Worm (Caenorhabditis elegans): ENCODE results near the gene rab-6.2.

rab-6.2 gene

DNA sequence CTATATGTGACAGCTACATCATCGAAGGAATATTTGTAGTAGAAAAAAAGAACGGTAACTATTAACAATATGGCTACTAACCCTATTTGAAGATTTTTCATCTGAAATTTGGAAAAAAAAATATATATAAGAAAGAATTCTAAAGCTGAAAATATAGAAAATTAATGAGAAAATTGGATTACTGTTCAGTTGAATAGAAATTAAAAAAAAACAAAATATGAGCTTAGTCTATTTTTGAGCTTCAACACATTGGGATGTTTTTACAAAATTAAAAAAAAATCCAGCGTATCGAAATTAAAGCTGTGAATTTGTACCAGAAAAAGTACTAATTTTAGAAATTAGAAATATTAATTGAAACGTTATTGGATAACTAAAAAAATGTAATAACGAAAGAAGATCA, 13.0 kb upstream of the rab-6.2 start, which contains the start of gene T08G2.2:
Gene T08G2.2 (minus strand): TSS at position 101 of the 400 bp plus-strand sequence.
- TF ChIP-seq aly-2 (tag; optimal IDR thresholded peaks at IDR 0.05) (no peak), nhr-84 (tag; optimal IDR thresholded peaks at IDR 0.05) (no peak), ztf-11 (tag; optimal IDR thresholded peaks at IDR 0.05) (no peak), C16A3.4 (tag; optimal IDR thresholded peaks at IDR 0.05) (no peak)

DNA sequence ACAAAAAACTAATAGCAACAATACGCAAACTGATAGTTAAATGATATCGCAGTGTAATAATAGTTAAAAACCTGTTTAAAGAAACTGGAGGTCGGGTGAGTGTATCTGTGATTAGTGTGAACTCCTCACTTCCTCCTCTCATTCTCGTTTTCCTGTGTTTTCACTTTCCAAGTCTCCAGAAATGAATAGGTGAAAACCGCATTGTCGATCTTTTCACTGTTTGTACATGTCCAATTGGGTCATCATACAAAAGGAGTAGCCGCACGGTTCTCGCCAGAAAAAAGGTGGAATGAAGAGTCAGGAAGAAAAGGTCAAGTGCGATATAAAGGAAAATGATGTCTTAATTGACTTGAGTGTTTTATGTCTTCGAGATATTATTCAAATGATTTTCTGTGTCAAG, 10.8 kb upstream of the rab-6.2 start:
- TF ChIP-seq tbx-2 (tag; optimal IDR thresholded peaks at IDR 0.05) (no peak), blmp-1 (tag; optimal IDR thresholded peaks at IDR 0.05) (peak; percentile 99)

ce11 chrX:17214803-17215202, 7.5 kb upstream of the rab-6.2 start, which contains the start of gene acdh-10:
acdh-10 (minus strand) TSS chrX:17214903.
- TF ChIP-seq C04F5.9 (tag; optimal IDR thresholded peaks at IDR 0.05) (no peak), lin-35 (GFP tag; optimal IDR thresholded peaks at IDR 0.05) (no peak), aha-1 (tag; optimal IDR thresholded peaks at IDR 0.05) (no peak), nhr-20 (tag; optimal IDR thresholded peaks at IDR 0.05) (no peak), Y116A8C.19 (tag; optimal IDR thresholded peaks at IDR 0.05; ENCODE audit: borderline replicate concordance) (no peak), fkh-4 (tag; optimal IDR thresholded peaks at IDR 0.05; ENCODE audit: borderline replicate concordance) (no peak), ceh-82 (tag; optimal IDR thresholded peaks at IDR 0.05) (no peak), hlh-4 (tag; optimal IDR thresholded peaks at IDR 0.05) (no peak), nhr-237 (tag; optimal IDR thresholded peaks at IDR 0.05) (no peak), C34B4.2 (tag; optimal IDR thresholded peaks at IDR 0.05) (no peak)

ce11 chrX:17215753-17216152, 6.5 kb upstream of the rab-6.2 start:
- TF ChIP-seq Y116A8C.19 (tag; optimal IDR thresholded peaks at IDR 0.05; ENCODE audit: borderline replicate concordance), result no peak
- no peak for TF ChIP-seq lin-14 (GFP tag; optimal IDR thresholded peaks at IDR 0.05)
- TF ChIP-seq efl-1 (optimal IDR thresholded peaks at IDR 0.05), result no peak
- peak in 1 of 2 experiments; percentile 19 for TF ChIP-seq efl-1 (GFP tag; optimal IDR thresholded peaks at IDR 0.05 in 1 of 2)
- no peak for TF ChIP-seq egl-27 (tag; optimal IDR thresholded peaks at IDR 0.05)

DNA sequence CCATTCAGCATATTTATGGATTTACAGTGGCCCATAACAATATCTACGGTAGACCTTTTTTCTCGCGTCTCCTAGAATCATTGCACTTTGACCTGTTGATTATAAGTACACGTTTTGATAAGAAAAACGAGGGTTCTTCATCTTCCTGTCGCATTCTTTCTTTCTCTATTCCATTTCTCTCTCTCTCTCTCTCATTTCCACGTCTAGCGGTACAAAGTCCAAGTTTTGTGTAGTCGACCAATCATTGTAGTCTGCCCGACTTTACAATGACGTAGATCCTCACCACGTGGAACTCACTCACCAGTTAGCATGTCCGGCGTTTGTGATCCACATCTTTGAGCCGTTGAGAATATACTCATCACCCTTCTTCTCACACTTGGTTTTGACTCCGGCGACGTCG, 6.1 kb upstream of the rab-6.2 start:
- TF ChIP-seq nhr-19 (GFP tag; conservative IDR thresholded peaks at IDR 0.05) (peak; percentile 64), blmp-1 (tag; optimal IDR thresholded peaks at IDR 0.05) (peak; percentile 50), unc-62 (GFP tag; optimal IDR thresholded peaks at IDR 0.05) (no peak), elt-3 (tag; optimal IDR thresholded peaks at IDR 0.05) (peak in 5 of 6 experiments; percentile 33 to 74 (median 64)), elt-2 (tag; optimal IDR thresholded peaks at IDR 0.05) (peak; percentile 39), nhr-85 (tag) (peak; percentile 75), ceh-88 (GFP tag; IDR thresholded peaks at IDR 0.05) (no peak), lsy-2 (tag; optimal IDR thresholded peaks at IDR 0.05) (peak in 1 of 2 experiments; percentile 29), rnt-1 (tag; optimal IDR thresholded peaks at IDR 0.05) (peak; percentile 58), lin-13 (GFP tag; optimal IDR thresholded peaks at IDR 0.05) (peak; percentile 11), lir-3 (tag; optimal IDR thresholded peaks at IDR 0.05; ENCODE audit: poor library complexity) (peak; percentile 28), nhr-90 (tag; optimal IDR thresholded peaks at IDR 0.05; ENCODE audit: poor library complexity) (peak; percentile 24), nhr-20 (tag; optimal IDR thresholded peaks at IDR 0.05) (peak; percentile 85), unc-86 (tag; optimal IDR thresholded peaks at IDR 0.05) (no peak), skn-1 (tag; optimal IDR thresholded peaks at IDR 0.05) (no peak), ztf-4 (tag; optimal IDR thresholded peaks at IDR 0.05) (peak; percentile 34), lin-14 (GFP tag; optimal IDR thresholded peaks at IDR 0.05) (peak; percentile 81), snu-23 (GFP tag; optimal IDR thresholded peaks at IDR 0.05) (peak; percentile 65), sup-37 (GFP tag; optimal IDR thresholded peaks at IDR 0.05) (no peak), mdl-1 (tag; optimal IDR thresholded peaks at IDR 0.05) (peak in 1 of 2 experiments; percentile 60), lin-35 (GFP tag; optimal IDR thresholded peaks at IDR 0.05) (peak in 1 of 2 experiments; percentile 3), nhr-12 (tag; optimal IDR thresholded peaks at IDR 0.05) (peak; percentile 22), nhr-71 (tag; optimal IDR thresholded peaks at IDR 0.05) (peak; percentile 79), C16A3.4 (tag; optimal IDR thresholded peaks at IDR 0.05) (peak; percentile 26), nhr-11 (tag; optimal IDR thresholded peaks at IDR 0.05) (peak; percentile 12), xbp-1 (tag; optimal IDR thresholded peaks at IDR 0.05) (peak; percentile 89), ztf-11 (tag; optimal IDR thresholded peaks at IDR 0.05) (no peak)
